Worm (Caenorhabditis elegans): ENCODE data around the gene pals-17.

Gene pals-17

ce11 chrIII:1391752-1392151 lies at the start of gene pals-17:
Gene pals-17, minus strand, starts transcription at chrIII:1391852.
- no peak for TF ChIP-seq lin-1 (GFP tag; IDR thresholded peaks at IDR 0.05)
- TF ChIP-seq skn-1 (tag; optimal IDR thresholded peaks at IDR 0.05): no peak
- no peak for TF ChIP-seq cey-2 (tag; optimal IDR thresholded peaks at IDR 0.05; ENCODE audit: borderline replicate concordance, insufficient read depth)
- TF ChIP-seq lin-29 (GFP tag; IDR thresholded peaks at IDR 0.05): no peak
- TF ChIP-seq Y5F2A.4 (GFP tag; optimal IDR thresholded peaks at IDR 0.05): no peak
- TF ChIP-seq pha-4 (GFP tag; IDR thresholded peaks at IDR 0.05): no peak
- no peak for TF ChIP-seq pha-4 (tag; optimal IDR thresholded peaks at IDR 0.05)
- no peak for TF ChIP-seq spr-3 (GFP tag; optimal IDR thresholded peaks at IDR 0.05)
- no peak for TF ChIP-seq F10B5.3 (tag; optimal IDR thresholded peaks at IDR 0.05)
- no peak for TF ChIP-seq lim-7 (GFP tag; IDR thresholded peaks at IDR 0.05)
- no peak for TF ChIP-seq zag-1 (tag; optimal IDR thresholded peaks at IDR 0.05)
- TF ChIP-seq nhr-6 (tag; optimal IDR thresholded peaks at IDR 0.05): no peak
- no peak for TF ChIP-seq nhr-28 (tag; optimal IDR thresholded peaks at IDR 0.05)
- TF ChIP-seq zip-11 (GFP tag; IDR thresholded peaks at IDR 0.05): no peak
- no peak for TF ChIP-seq ceh-62 (tag; optimal IDR thresholded peaks at IDR 0.05)
- TF ChIP-seq hlh-11 (tag; optimal IDR thresholded peaks at IDR 0.05): no peak
- no peak for TF ChIP-seq lin-15B (tag; optimal IDR thresholded peaks at IDR 0.05)
- no peak for TF ChIP-seq fos-1 (tag; optimal IDR thresholded peaks at IDR 0.05)
- TF ChIP-seq ctbp-1 (GFP tag; IDR thresholded peaks at IDR 0.05): no peak
- no peak for TF ChIP-seq zfp-3 (GFP tag; conservative IDR thresholded peaks at IDR 0.05)
- TF ChIP-seq egl-43 (GFP tag; IDR thresholded peaks at IDR 0.05): no peak

- TF ChIP-seq egl-43 (GFP tag; IDR thresholded peaks at IDR 0.05): peak; percentile 46; the same call in 1 of the 2 replicates
- no peak for TF ChIP-seq lin-29 (GFP tag; IDR thresholded peaks at IDR 0.05)
- TF ChIP-seq dmd-8 (GFP tag; IDR thresholded peaks at IDR 0.05): 0 out of 2 replicates have a peak, but pooled peaks have one; percentile 27
- 0 out of 2 replicates have a peak, but pooled peaks have one; percentile 17 for TF ChIP-seq lin-38 (GFP tag; IDR thresholded peaks at IDR 0.05)
- peak; percentile 89 for TF ChIP-seq set-16 (GFP tag; IDR thresholded peaks at IDR 0.05)
- TF ChIP-seq egl-27 (tag; optimal IDR thresholded peaks at IDR 0.05): no peak
- no peak for TF ChIP-seq mxl-3 (GFP tag; optimal IDR thresholded peaks at IDR 0.05)
- no peak for TF ChIP-seq hmg-1.1 (GFP tag; IDR thresholded peaks at IDR 0.05)
- no peak for TF ChIP-seq F10B5.3 (tag; optimal IDR thresholded peaks at IDR 0.05)
Observed at ce11 chrIII:1439609-1440008, 48.0 kb upstream of the pals-17 start.

- TF ChIP-seq set-16 (GFP tag; IDR thresholded peaks at IDR 0.05) (peak; percentile 80), lin-38 (GFP tag; IDR thresholded peaks at IDR 0.05) (no peak), lsy-2 (tag; optimal IDR thresholded peaks at IDR 0.05) (peak in 1 of 2 experiments; percentile 55), nhr-10 (tag; optimal IDR thresholded peaks at IDR 0.05) (no peak), vab-7 (GFP tag; IDR thresholded peaks at IDR 0.05) (no peak), daf-8 (GFP tag; IDR thresholded peaks at IDR 0.05) (no peak), aha-1 (tag) (peak; percentile 24), hmg-1.1 (GFP tag; IDR thresholded peaks at IDR 0.05) (0 out of 2 replicates have a peak, but pooled peaks have one; percentile 40)
Observed at ce11 chrIII:1436738-1437137, 45.1 kb upstream of the pals-17 start.

ce11 chrIII:1429920-1430437 lies 38.3 kb upstream of the pals-17 start:
- TF ChIP-seq daf-16 (GFP tag; optimal IDR thresholded peaks at IDR 0.05) (no peak), daf-16 (tag; optimal IDR thresholded peaks at IDR 0.05) (no peak), mep-1 (tag; optimal IDR thresholded peaks at IDR 0.05) (peak; percentile 10), fkh-10 (GFP tag; optimal IDR thresholded peaks at IDR 0.05) (peak; percentile 11), lsy-2 (tag; optimal IDR thresholded peaks at IDR 0.05) (peak in 1 of 2 experiments; percentile 7), spr-1 (tag; optimal IDR thresholded peaks at IDR 0.05) (no peak), hmg-1.1 (GFP tag; IDR thresholded peaks at IDR 0.05) (peak; percentile 61), ztf-11 (tag; optimal IDR thresholded peaks at IDR 0.05) (no peak), ces-1 (GFP tag; optimal IDR thresholded peaks at IDR 0.05) (no peak), cey-2 (tag; optimal IDR thresholded peaks at IDR 0.05; ENCODE audit: borderline replicate concordance, insufficient read depth) (no peak), hlh-30 (tag; optimal IDR thresholded peaks at IDR 0.05; ENCODE audit: insufficient read depth) (peak; percentile 9)
